In the genomic region with DNA sequence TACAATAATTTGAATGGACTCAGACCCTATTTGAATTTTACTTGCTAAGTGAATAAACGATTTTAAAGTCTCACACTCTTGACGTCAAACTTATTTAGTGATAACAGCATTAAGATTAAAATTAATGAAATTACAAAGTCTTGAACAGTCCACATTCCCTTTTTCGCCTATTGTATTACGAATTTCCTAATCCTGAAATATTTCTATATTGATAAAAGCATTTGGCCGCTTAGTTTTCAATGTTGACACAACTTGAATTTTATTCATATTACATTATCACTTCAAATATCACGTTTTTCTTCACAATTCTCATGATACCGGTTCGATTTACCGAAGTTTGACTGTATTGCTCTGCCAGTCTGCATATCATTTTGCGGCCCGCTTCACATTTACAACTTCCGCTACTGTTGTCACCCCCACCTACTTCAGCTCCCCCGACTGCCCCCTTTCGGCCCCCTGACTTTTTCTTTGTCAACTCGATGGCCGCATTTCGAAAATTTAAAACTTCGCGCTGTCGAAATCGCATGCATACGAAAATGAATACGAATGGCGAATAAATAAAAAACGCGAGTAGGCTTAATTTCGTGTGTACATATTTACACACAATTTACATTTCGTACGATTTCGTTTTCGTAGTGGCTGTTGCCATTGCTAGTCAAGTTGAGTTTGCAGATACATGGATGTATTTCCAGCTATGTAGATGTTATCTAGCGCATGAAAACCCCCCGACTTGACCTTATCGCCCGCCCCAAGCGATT, we compare ENCODE assay signal across 1 fruit fly cellular context.
TF ChIP-seq lines count a peak whose summit lies in the region.

No protein-coding gene starts in this region.

TF ChIP-seq in whole organism, embryonic, 481 proteins besides CTCF, POLR2A, EP300 and RAD21 (continued from another document and continues in another):
- TF ChIP-seq jing (GFP tag; optimal IDR thresholded peaks at IDR 0.05; lab: Kevin White, UChicago) (no peak), sens-2 (GFP tag; IDR thresholded peaks at IDR 0.05; lab: Robert Waterston, UW) (no peak), CG2120 (GFP tag; optimal IDR thresholded peaks at IDR 0.05; lab: Kevin White, UChicago) (peak; percentile 60), sna (GFP tag; IDR thresholded peaks at IDR 0.05; lab: Robert Waterston, UW; ENCODE audit: partially characterized antibody) (no peak), scrt (GFP tag; optimal IDR thresholded peaks at IDR 0.05; lab: Kevin White, UChicago) (peak; percentile 32), CG16813 (GFP tag; IDR thresholded peaks at IDR 0.05; lab: Robert Waterston, UW; ENCODE audit: partially characterized antibody) (no peak), Max (GFP tag; optimal IDR thresholded peaks at IDR 0.05; lab: Kevin White, UChicago) (no peak), ab (GFP tag; optimal IDR thresholded peaks at IDR 0.05; lab: Kevin White, UChicago) (no peak), Sox102F (GFP tag; optimal IDR thresholded peaks at IDR 0.05; lab: Kevin White, UChicago) (peak; percentile 48), CG10147 (GFP tag; optimal IDR thresholded peaks at IDR 0.05; lab: Kevin White, UChicago) (peak; percentile 21), CG10209 (GFP tag; optimal IDR thresholded peaks at IDR 0.05; lab: Kevin White, UChicago) (peak; percentile 47), Awh (GFP tag; IDR thresholded peaks at IDR 0.05; lab: Robert Waterston, UW) (peak; percentile 53; the same call in 1 of the 2 replicates), ATbp (GFP tag; optimal IDR thresholded peaks at IDR 0.05; lab: Kevin White, UChicago) (peak; percentile 51), knrl (GFP tag; IDR thresholded peaks at IDR 0.05; lab: Robert Waterston, UW; ENCODE audit: partially characterized antibody) (no peak), Eip74EF (GFP tag; optimal IDR thresholded peaks at IDR 0.05; lab: Kevin White, UChicago) (peak; percentile 21 to 86), crp (GFP tag; optimal IDR thresholded peaks at IDR 0.05; lab: Kevin White, UChicago) (no peak), CG6175 (GFP tag; IDR thresholded peaks at IDR 0.05; lab: Robert Waterston, UW) (no peak), CG16779 (GFP tag; IDR thresholded peaks at IDR 0.05; lab: Robert Waterston, UW) (no peak), jumu (GFP tag; optimal IDR thresholded peaks at IDR 0.05; lab: Kevin White, UChicago) (no peak), CG7271 (tag; optimal IDR thresholded peaks at IDR 0.05; lab: Kevin White, UChicago) (no peak), CG3726 (GFP tag; IDR thresholded peaks at IDR 0.05; lab: Robert Waterston, UW) (no peak), Mad (GFP tag; optimal IDR thresholded peaks at IDR 0.05; lab: Kevin White, UChicago) (no peak), Ets97D (GFP tag; optimal IDR thresholded peaks at IDR 0.05; lab: Kevin White, UChicago) (no peak), CG9817 (tag; optimal IDR thresholded peaks at IDR 0.05; lab: Kevin White, UChicago) (peak; percentile 23), mld (GFP tag; IDR thresholded peaks at IDR 0.05; lab: Robert Waterston, UW; ENCODE audit: partially characterized antibody) (no peak), CG2889 (GFP tag; IDR thresholded peaks at IDR 0.05; lab: Robert Waterston, UW) (no peak), Med (GFP tag; lab: Kevin White, UChicago) (peak; percentile 87), lilli (GFP tag; optimal IDR thresholded peaks at IDR 0.05; lab: Kevin White, UChicago) (peak; percentile 26), YL-1 (GFP tag; optimal IDR thresholded peaks at IDR 0.05; lab: Kevin White, UChicago) (no peak), otp (GFP tag; IDR thresholded peaks at IDR 0.05; lab: Robert Waterston, UW) (peak; percentile 23; the same call in 1 of the 3 replicates), CG15269 (tag; optimal IDR thresholded peaks at IDR 0.05; lab: Kevin White, UChicago) (peak; percentile 41), bab2 (GFP tag; optimal IDR thresholded peaks at IDR 0.05; lab: Kevin White, UChicago) (no peak), Dp (GFP tag; optimal IDR thresholded peaks at IDR 0.05; lab: Kevin White, UChicago) (no peak), CG11093 (GFP tag; IDR thresholded peaks at IDR 0.05; lab: Robert Waterston, UW) (0 out of 3 replicates have a peak, but pooled peaks have one; percentile 20), CG4282 (GFP tag; optimal IDR thresholded peaks at IDR 0.05; lab: Kevin White, UChicago) (no peak), fd102C (GFP tag; optimal IDR thresholded peaks at IDR 0.05; lab: Kevin White, UChicago) (no peak), nau (GFP tag; optimal IDR thresholded peaks at IDR 0.05; lab: Kevin White, UChicago) (peak; percentile 73), maf-S (GFP tag; optimal IDR thresholded peaks at IDR 0.05; lab: Kevin White, UChicago) (no peak), Mes4 (GFP tag; optimal IDR thresholded peaks at IDR 0.05; lab: Kevin White, UChicago) (no peak), tup (GFP tag; optimal IDR thresholded peaks at IDR 0.05; lab: Kevin White, UChicago) (no peak), CG33557 (GFP tag; optimal IDR thresholded peaks at IDR 0.05; lab: Kevin White, UChicago) (no peak), row (GFP tag; IDR thresholded peaks at IDR 0.05; lab: Robert Waterston, UW) (peak; percentile 71), pb (GFP tag; optimal IDR thresholded peaks at IDR 0.05; lab: Kevin White, UChicago) (no peak), trem (tag; optimal IDR thresholded peaks at IDR 0.05; lab: Kevin White, UChicago) (no peak), CG11696 (GFP tag; IDR thresholded peaks at IDR 0.05; lab: Robert Waterston, UW) (peak; percentile 47; the same call in 1 of the 2 replicates), CG31365 (tag; optimal IDR thresholded peaks at IDR 0.05; lab: Kevin White, UChicago) (peak; percentile 27), tgo (GFP tag; IDR thresholded peaks at IDR 0.05; lab: Robert Waterston, UW) (peak; percentile 27; the same call in 1 of the 3 replicates), CG15601 (tag; optimal IDR thresholded peaks at IDR 0.05; lab: Kevin White, UChicago) (no peak), MTF-1 (GFP tag; optimal IDR thresholded peaks at IDR 0.05; lab: Kevin White, UChicago; ENCODE audit: borderline replicate concordance) (peak; percentile 16), CG16863 (GFP tag; optimal IDR thresholded peaks at IDR 0.05; lab: Kevin White, UChicago) (no peak), Adf1 (GFP tag; IDR thresholded peaks at IDR 0.05; lab: Robert Waterston, UW) (no peak), CG1792 (GFP tag; optimal IDR thresholded peaks at IDR 0.05; lab: Kevin White, UChicago) (no peak), Poxn (GFP tag; IDR thresholded peaks at IDR 0.05; lab: Robert Waterston, UW) (no peak), Scr (GFP tag; IDR thresholded peaks at IDR 0.05; lab: Robert Waterston, UW; ENCODE audit: partially characterized antibody) (no peak), onecut (GFP tag; IDR thresholded peaks at IDR 0.05; lab: Robert Waterston, UW) (no peak), CG4617 (GFP tag; optimal IDR thresholded peaks at IDR 0.05; lab: Kevin White, UChicago; ENCODE audit: borderline replicate concordance) (no peak), sd (tag; optimal IDR thresholded peaks at IDR 0.05; lab: Kevin White, UChicago) (peak; percentile 47), Fer2 (tag; optimal IDR thresholded peaks at IDR 0.05; lab: Kevin White, UChicago) (no peak), E2f1 (GFP tag; IDR thresholded peaks at IDR 0.05; lab: Robert Waterston, UW) (peak; percentile 27; the same call in 1 of the 2 replicates), CG12155 (GFP tag; optimal IDR thresholded peaks at IDR 0.05; lab: Kevin White, UChicago) (no peak), Aef1 (GFP tag; IDR thresholded peaks at IDR 0.05; lab: Robert Waterston, UW) (no peak; the same call in 2 of the 3 replicates), HLHmδ (GFP tag; optimal IDR thresholded peaks at IDR 0.05; lab: Kevin White, UChicago) (no peak), pnt (GFP tag; optimal IDR thresholded peaks at IDR 0.05; lab: Kevin White, UChicago) (no peak), CG8924 (tag; optimal IDR thresholded peaks at IDR 0.05; lab: Kevin White, UChicago) (peak; percentile 34), en (GFP tag; optimal IDR thresholded peaks at IDR 0.05; lab: Kevin White, UChicago) (no peak), ttk (GFP tag; IDR thresholded peaks at IDR 0.05; lab: Robert Waterston, UW) (no peak), dati (GFP tag; IDR thresholded peaks at IDR 0.05; lab: Robert Waterston, UW) (no peak), CG2678 (tag; optimal IDR thresholded peaks at IDR 0.05; lab: Kevin White, UChicago) (peak; percentile 68), Six4 (GFP tag; optimal IDR thresholded peaks at IDR 0.05; lab: Kevin White, UChicago) (peak; percentile 20), CG7786 (GFP tag; optimal IDR thresholded peaks at IDR 0.05; lab: Kevin White, UChicago) (no peak), HLH3B (GFP tag; IDR thresholded peaks at IDR 0.05; lab: Robert Waterston, UW) (peak; percentile 4; the same call in 1 of the 2 replicates), nmo (GFP tag; optimal IDR thresholded peaks at IDR 0.05; lab: Kevin White, UChicago) (peak; percentile 36), CG10321 (GFP tag; IDR thresholded peaks at IDR 0.05; lab: Robert Waterston, UW) (peak; percentile 38; the same call in 1 of the 2 replicates), CG7928 (GFP tag; optimal IDR thresholded peaks at IDR 0.05; lab: Kevin White, UChicago) (peak; percentile 15), CG18262 (tag; optimal IDR thresholded peaks at IDR 0.05; lab: Kevin White, UChicago) (peak; percentile 52), CG6654 (GFP tag; optimal IDR thresholded peaks at IDR 0.05; lab: Kevin White, UChicago) (no peak), Sox100B (GFP tag; optimal IDR thresholded peaks at IDR 0.05; lab: Kevin White, UChicago) (peak; percentile 52), CG6791 (GFP tag; IDR thresholded peaks at IDR 0.05; lab: Robert Waterston, UW; ENCODE audit: partially characterized antibody) (no peak), NC2α (GFP tag; optimal IDR thresholded peaks at IDR 0.05; lab: Kevin White, UChicago) (no peak), slou (GFP tag; optimal IDR thresholded peaks at IDR 0.05; lab: Kevin White, UChicago) (no peak), CG17802 (tag; optimal IDR thresholded peaks at IDR 0.05; lab: Kevin White, UChicago) (no peak), CG17568 (GFP tag; optimal IDR thresholded peaks at IDR 0.05; lab: Kevin White, UChicago) (peak; percentile 15), unc-4 (GFP tag; IDR thresholded peaks at IDR 0.05; lab: Robert Waterston, UW; ENCODE audit: partially characterized antibody) (no peak), ind (GFP tag; optimal IDR thresholded peaks at IDR 0.05; lab: Kevin White, UChicago) (peak; percentile 53), br (optimal IDR thresholded peaks at IDR 0.05; lab: Kevin White, UChicago) (no peak), CG43689 (GFP tag; IDR thresholded peaks at IDR 0.05; lab: Robert Waterston, UW) (no peak), CG3995 (GFP tag; optimal IDR thresholded peaks at IDR 0.05; lab: Kevin White, UChicago) (peak; percentile 42), ci (GFP tag; IDR thresholded peaks at IDR 0.05; lab: Robert Waterston, UW) (peak; percentile 58; the same call in 1 of the 3 replicates), CG5245 (GFP tag; optimal IDR thresholded peaks at IDR 0.05; lab: Kevin White, UChicago) (no peak), tna (GFP tag; IDR thresholded peaks at IDR 0.05; lab: Robert Waterston, UW; ENCODE audit: partially characterized antibody) (no peak), hth (optimal IDR thresholded peaks at IDR 0.05; lab: Kevin White, UChicago) (no peak), Bgb (GFP tag; IDR thresholded peaks at IDR 0.05; lab: Robert Waterston, UW; ENCODE audit: partially characterized antibody) (no peak), shn (GFP tag; optimal IDR thresholded peaks at IDR 0.05; lab: Kevin White, UChicago) (no peak), CG1603 (tag; optimal IDR thresholded peaks at IDR 0.05; lab: Kevin White, UChicago) (peak; percentile 14), CG12659 (GFP tag; optimal IDR thresholded peaks at IDR 0.05; lab: Kevin White, UChicago) (peak; percentile 16), Pdp1 (GFP tag; optimal IDR thresholded peaks at IDR 0.05; lab: Kevin White, UChicago) (no peak), odd (GFP tag; optimal IDR thresholded peaks at IDR 0.05; lab: Kevin White, UChicago) (peak; percentile 33), Rx (GFP tag; IDR thresholded peaks at IDR 0.05; lab: Robert Waterston, UW) (peak; percentile 9; the same call in 1 of the 2 replicates), Ada2b (GFP tag; IDR thresholded peaks at IDR 0.05; lab: Robert Waterston, UW) (no peak), CG17385 (GFP tag; optimal IDR thresholded peaks at IDR 0.05; lab: Kevin White, UChicago) (peak; percentile 10), fru (optimal IDR thresholded peaks at IDR 0.05; lab: Kevin White, UChicago) (no peak), fu2 (GFP tag; optimal IDR thresholded peaks at IDR 0.05; lab: Kevin White, UChicago) (peak; percentile 21), az2 (GFP tag; optimal IDR thresholded peaks at IDR 0.05; lab: Kevin White, UChicago) (peak; percentile 24), CG10654 (GFP tag; optimal IDR thresholded peaks at IDR 0.05; lab: Kevin White, UChicago) (no peak), pfk (GFP tag; optimal IDR thresholded peaks at IDR 0.05; lab: Kevin White, UChicago) (peak; percentile 21), zen (tag; optimal IDR thresholded peaks at IDR 0.05; lab: Kevin White, UChicago) (no peak), Camta (GFP tag; optimal IDR thresholded peaks at IDR 0.05; lab: Kevin White, UChicago) (no peak), CG6765 (GFP tag; optimal IDR thresholded peaks at IDR 0.05; lab: Kevin White, UChicago) (peak; percentile 68), sc (optimal IDR thresholded peaks at IDR 0.05; lab: Kevin White, UChicago) (no peak), sc (GFP tag; optimal IDR thresholded peaks at IDR 0.05; lab: Kevin White, UChicago) (no peak), CG11723 (GFP tag; optimal IDR thresholded peaks at IDR 0.05; lab: Kevin White, UChicago) (peak; percentile 31), CG10462 (GFP tag; optimal IDR thresholded peaks at IDR 0.05; lab: Kevin White, UChicago) (no peak), CG5953 (GFP tag; IDR thresholded peaks at IDR 0.05; lab: Robert Waterston, UW) (peak; percentile 46; the same call in 1 of the 2 replicates), H15 (GFP tag; IDR thresholded peaks at IDR 0.05; lab: Robert Waterston, UW) (no peak), Stat92E (GFP tag; optimal IDR thresholded peaks at IDR 0.05; lab: Kevin White, UChicago) (no peak), CG11456 (GFP tag; IDR thresholded peaks at IDR 0.05; lab: Robert Waterston, UW) (no peak), fd64A (GFP tag; optimal IDR thresholded peaks at IDR 0.05; lab: Kevin White, UChicago) (no peak), bowl (GFP tag; IDR thresholded peaks at IDR 0.05; lab: Robert Waterston, UW) (no peak), Ets65A (GFP tag; lab: Kevin White, UChicago) (no peak), Fer3 (tag; optimal IDR thresholded peaks at IDR 0.05; lab: Kevin White, UChicago) (peak; percentile 23), CG17612 (GFP tag; IDR thresholded peaks at IDR 0.05; lab: Robert Waterston, UW) (no peak; the same call in 1 of the 2 replicates), Mrtf (GFP tag; IDR thresholded peaks at IDR 0.05; lab: Robert Waterston, UW) (no peak), kni (GFP tag; optimal IDR thresholded peaks at IDR 0.05; lab: Kevin White, UChicago) (peak; percentile 39), Hr39 (optimal IDR thresholded peaks at IDR 0.05; lab: Kevin White, UChicago) (no peak)
